Fruit fly (Drosophila melanogaster) whole organism, embryonic: Measurements from ENCODE around the gene twe.

ENCODE experiments used
- Adf1 ChIP-seq: fragments of 200-800 bp; sonication (Bioruptor generic); IDR thresholded peaks from 2 replicates; pipeline ENCODE4 v1.3.6; 2022; ENCODE audit warnings: missing biosample characterization, missing genetic modification characterization
- CG10267 ChIP-seq: fragments of 200-800 bp; sonication (Bioruptor generic); optimal IDR thresholded peaks from 2 replicates; lab custom pipeline; 2018; ENCODE audit warnings: missing biosample characterization, mild to moderate bottlenecking, missing genetic modification characterization, moderate library complexity
- CG13296 ChIP-seq: fragments of 200-800 bp; sonication (Bioruptor generic); optimal IDR thresholded peaks from 3 replicates; lab custom pipeline; 2018; ENCODE audit warnings: missing biosample characterization, mild to moderate bottlenecking, missing genetic modification characterization
- CG13424 ChIP-seq: fragments of 200-800 bp; sonication (Bioruptor generic); optimal IDR thresholded peaks from 2 replicates; lab custom pipeline; 2019; ENCODE audit warnings: missing biosample characterization, mild to moderate bottlenecking, missing genetic modification characterization, moderate library complexity
- CG14710 ChIP-seq: fragments of 200-800 bp; sonication (Bioruptor generic); optimal IDR thresholded peaks from 3 replicates; lab custom pipeline; 2019; ENCODE audit warnings: missing biosample characterization, mild to moderate bottlenecking, missing genetic modification characterization, moderate library complexity
- CG15514 ChIP-seq: fragments of 200-800 bp; sonication (Bioruptor generic); optimal IDR thresholded peaks from 3 replicates; lab custom pipeline; 2017; ENCODE audit warnings: missing biosample characterization, missing genetic modification characterization, mild to moderate bottlenecking, moderate library complexity, missing genetic modification reagents
- CG15696 ChIP-seq: fragments of 200-800 bp; sonication (Bioruptor generic); optimal IDR thresholded peaks from 2 replicates; lab custom pipeline; 2019; ENCODE audit warnings: missing biosample characterization, mild to moderate bottlenecking, missing genetic modification characterization, moderate library complexity
- CG1602 ChIP-seq: fragments of 200-800 bp; sonication (Bioruptor generic); optimal IDR thresholded peaks from 3 replicates; lab custom pipeline; 2016; ENCODE audit warnings: missing biosample characterization, missing genetic modification characterization
- CG16813 ChIP-seq: fragments of 200-800 bp; sonication (Bioruptor generic); IDR thresholded peaks from 3 replicates; pipeline ENCODE4 v1.3.6; 2022; ENCODE audit warnings: missing biosample characterization, missing genetic modification characterization; ENCODE audit not compliant: partially characterized antibody
- CG17829 ChIP-seq: fragments of 200-800 bp; optimal IDR thresholded peaks from 2 replicates; lab custom pipeline; 2019; ENCODE audit warnings: missing biosample characterization, mild to moderate bottlenecking, missing genetic modification characterization, moderate library complexity
- CG18262 ChIP-seq: fragments of 200-800 bp; optimal IDR thresholded peaks from 3 replicates; lab custom pipeline; 2019; ENCODE audit warnings: missing biosample characterization, mild to moderate bottlenecking, missing genetic modification characterization, moderate library complexity
- CG18764 ChIP-seq: fragments of 200-800 bp; sonication (Bioruptor generic); optimal IDR thresholded peaks from 3 replicates; lab custom pipeline; 2016; ENCODE audit warnings: missing biosample characterization, missing genetic modification characterization
- CG30403 ChIP-seq: fragments of 200-800 bp; sonication (Bioruptor generic); optimal IDR thresholded peaks from 3 replicates; lab custom pipeline; 2016; ENCODE audit warnings: missing biosample characterization, missing genetic modification characterization
- CG31224 ChIP-seq: fragments of 200-800 bp; sonication (Bioruptor generic); IDR thresholded peaks from 2 replicates; pipeline ENCODE4 v1.3.6; 2022; ENCODE audit warnings: missing biosample characterization, missing genetic modification characterization
- CG4424 ChIP-seq: fragments of 200-800 bp; sonication (Bioruptor generic); optimal IDR thresholded peaks from 3 replicates; lab custom pipeline; 2016; ENCODE audit warnings: missing biosample characterization, missing genetic modification characterization
- CG4617 ChIP-seq: fragments of 200-800 bp; sonication (Bioruptor generic); optimal IDR thresholded peaks from 3 replicates; lab custom pipeline; 2016; ENCODE audit warnings: missing biosample characterization, missing genetic modification characterization, borderline replicate concordance
- CG4820 ChIP-seq: fragments of 200-800 bp; sonication (Bioruptor generic); optimal IDR thresholded peaks from 3 replicates; lab custom pipeline; 2016; ENCODE audit warnings: missing biosample characterization, missing genetic modification characterization
- CG5245 ChIP-seq: fragments of 200-800 bp; sonication (Bioruptor generic); optimal IDR thresholded peaks from 3 replicates; lab custom pipeline; 2016; ENCODE audit warnings: missing biosample characterization, missing genetic modification characterization
- CG8924 ChIP-seq: fragments of 200-800 bp; optimal IDR thresholded peaks from 3 replicates; lab custom pipeline; 2019; ENCODE audit warnings: missing biosample characterization, mild to moderate bottlenecking, missing genetic modification characterization, moderate library complexity
- Camta ChIP-seq: fragments of 200-800 bp; sonication (Bioruptor generic); optimal IDR thresholded peaks from 2 replicates; lab custom pipeline; 2016; ENCODE audit warnings: missing biosample characterization, missing genetic modification characterization
- Dip2 ChIP-seq: fragments of 200-800 bp; sonication (Bioruptor generic); IDR thresholded peaks from 2 replicates; pipeline ENCODE4 v1.3.6; 2022; ENCODE audit warnings: missing biosample characterization, missing genetic modification characterization
- E2f1 ChIP-seq: fragments of 200-800 bp; sonication (Bioruptor generic); IDR thresholded peaks from 2 replicates; pipeline ENCODE4 v1.3.6; 2022; ENCODE audit warnings: missing biosample characterization, missing genetic modification characterization
- E2f2 ChIP-seq: fragments of 200-800 bp; sonication (Bioruptor generic); IDR thresholded peaks from 2 replicates; pipeline ENCODE4 v1.3.6; 2022; ENCODE audit warnings: missing biosample characterization, missing genetic modification characterization
- Ets97D ChIP-seq: fragments of 200-800 bp; sonication (Bioruptor generic); optimal IDR thresholded peaks from 3 replicates; lab custom pipeline; 2016; ENCODE audit warnings: missing biosample characterization, missing genetic modification characterization
- HLH4C ChIP-seq: fragments of 200-800 bp; sonication (Bioruptor generic); IDR thresholded peaks from 3 replicates; pipeline ENCODE4 v1.3.6; 2022; ENCODE audit warnings: missing biosample characterization, missing genetic modification characterization; ENCODE audit not compliant: partially characterized antibody
- Jarid2 ChIP-seq: fragments of 200-800 bp; sonication (Bioruptor generic); optimal IDR thresholded peaks from 3 replicates; lab custom pipeline; 2017; ENCODE audit warnings: mild to moderate bottlenecking, missing biosample characterization, missing genetic modification reagents, missing genetic modification characterization
- Max ChIP-seq: fragments of 200-800 bp; sonication (Bioruptor generic); optimal IDR thresholded peaks from 2 replicates; lab custom pipeline; 2016; ENCODE audit warnings: missing biosample characterization, mild to moderate bottlenecking, missing genetic modification characterization
- Meics ChIP-seq: fragments of 200-800 bp; sonication (Bioruptor generic); optimal IDR thresholded peaks from 2 replicates; lab custom pipeline; 2017; ENCODE audit warnings: missing biosample characterization, mild to moderate bottlenecking, missing genetic modification characterization
- Mes4 ChIP-seq: fragments of 200-800 bp; sonication (Bioruptor generic); optimal IDR thresholded peaks from 2 replicates; lab custom pipeline; 2016; ENCODE audit warnings: missing biosample characterization, missing genetic modification characterization
- Nf-YC ChIP-seq: fragments of 200-800 bp; optimal IDR thresholded peaks from 3 replicates; lab custom pipeline; 2019; ENCODE audit warnings: missing biosample characterization, mild to moderate bottlenecking, missing genetic modification characterization, moderate library complexity
- Six4 ChIP-seq: fragments of 200-800 bp; sonication (Bioruptor generic); optimal IDR thresholded peaks from 2 replicates; lab custom pipeline; 2016; ENCODE audit warnings: missing biosample characterization, missing genetic modification characterization
- Sry-δ ChIP-seq: fragments of 200-800 bp; sonication (Bioruptor generic); optimal IDR thresholded peaks from 2 replicates; lab custom pipeline; 2016; ENCODE audit warnings: missing biosample characterization, missing genetic modification characterization
- Vsx1 ChIP-seq: fragments of 200-800 bp; sonication (Bioruptor generic); optimal IDR thresholded peaks from 2 replicates; lab custom pipeline; 2017; ENCODE audit warnings: missing biosample characterization, mild to moderate bottlenecking, missing genetic modification characterization, missing genetic modification reagents
- amos ChIP-seq: fragments of 200-800 bp; sonication (Bioruptor generic); IDR thresholded peaks from 2 replicates; pipeline ENCODE4 v1.3.6; 2022; ENCODE audit warnings: missing biosample characterization, missing genetic modification characterization; ENCODE audit not compliant: partially characterized antibody
- az2 ChIP-seq: fragments of 200-800 bp; sonication (Bioruptor generic); optimal IDR thresholded peaks from 3 replicates; lab custom pipeline; 2016; ENCODE audit warnings: missing biosample characterization, missing genetic modification characterization
- chinmo ChIP-seq: fragments of 200-800 bp; sonication (Bioruptor generic); IDR thresholded peaks from 4 replicates; pipeline ENCODE4 v1.3.6; 2022; ENCODE audit warnings: missing biosample characterization, missing genetic modification characterization; ENCODE audit not compliant: partially characterized antibody
- dan ChIP-seq: fragments of 200-800 bp; sonication (Bioruptor generic); IDR thresholded peaks from 2 replicates; pipeline ENCODE4 v1.3.6; 2022; ENCODE audit warnings: missing biosample characterization, missing genetic modification characterization
- fru ChIP-seq: fragments of >200 bp; optimal IDR thresholded peaks from 2 replicates; lab custom pipeline; 2017
- gem ChIP-seq: fragments of 200-800 bp; sonication (Bioruptor generic); optimal IDR thresholded peaks from 2 replicates; lab custom pipeline; 2019; ENCODE audit warnings: missing biosample characterization, mild to moderate bottlenecking, missing genetic modification characterization, moderate library complexity
- gsb ChIP-seq: fragments of 200-800 bp; sonication (Bioruptor generic); IDR thresholded peaks from 2 replicates; pipeline ENCODE4 v1.3.6; 2022; ENCODE audit warnings: missing biosample characterization, missing genetic modification characterization
- hkb ChIP-seq, 2 experiments: fragments of 200-800 bp in 1 of 2; fragments of >200 bp in 1 of 2; sonication (Bioruptor generic) in 1 of 2; IDR thresholded peaks in 1 of 2; optimal IDR thresholded peaks in 1 of 2; 2 replicates each; pipeline versions ENCODE4 v1.3.6 to Lab custom; 2017 to 2022; ENCODE audit warnings: missing biosample characterization in 1 of 2, missing genetic modification characterization in 1 of 2
- ken ChIP-seq: fragments of 200-800 bp; sonication (Bioruptor generic); IDR thresholded peaks from 3 replicates; pipeline ENCODE4 v1.3.6; 2022; ENCODE audit warnings: missing biosample characterization, missing genetic modification characterization
- mirr ChIP-seq: fragments of 200-800 bp; sonication (Bioruptor generic); optimal IDR thresholded peaks from 3 replicates; lab custom pipeline; 2018; ENCODE audit warnings: missing biosample characterization, mild to moderate bottlenecking, missing genetic modification characterization
- nmo ChIP-seq: fragments of 200-800 bp; sonication (Bioruptor generic); optimal IDR thresholded peaks from 2 replicates; lab custom pipeline; 2018; ENCODE audit warnings: missing biosample characterization, mild to moderate bottlenecking, missing genetic modification characterization, moderate library complexity
- nom ChIP-seq: fragments of 200-800 bp; sonication (Bioruptor generic); optimal IDR thresholded peaks from 2 replicates; lab custom pipeline; 2017; ENCODE audit warnings: missing biosample characterization, missing genetic modification characterization, mild to moderate bottlenecking, moderate library complexity, missing genetic modification reagents
- phol ChIP-seq: fragments of 200-800 bp; sonication (Bioruptor generic); optimal IDR thresholded peaks from 3 replicates; lab custom pipeline; 2018; ENCODE audit warnings: missing biosample characterization, mild to moderate bottlenecking, missing genetic modification characterization, moderate library complexity
- row ChIP-seq: fragments of 200-800 bp; sonication (Bioruptor generic); IDR thresholded peaks from 3 replicates; pipeline ENCODE4 v1.3.6; 2022; ENCODE audit warnings: missing biosample characterization, missing genetic modification characterization
- sug ChIP-seq: fragments of 200-800 bp; optimal IDR thresholded peaks from 2 replicates; lab custom pipeline; 2019; ENCODE audit warnings: missing biosample characterization, mild to moderate bottlenecking, missing genetic modification characterization, moderate library complexity
- unc-4 ChIP-seq: fragments of 200-800 bp; sonication (Bioruptor generic); IDR thresholded peaks from 2 replicates; pipeline ENCODE4 v1.3.6; 2022; ENCODE audit warnings: missing biosample characterization, missing genetic modification characterization; ENCODE audit not compliant: partially characterized antibody
- vnd ChIP-seq: fragments of 200-800 bp; sonication (Bioruptor generic); IDR thresholded peaks from 3 replicates; pipeline ENCODE4 v1.3.6; 2022; ENCODE audit warnings: missing biosample characterization, missing genetic modification characterization; ENCODE audit not compliant: partially characterized antibody

Gene twe

dm6 chr2L:16310648-16311047 is 49.0 kb upstream of the twe start, which contains the start of the genes cni and fzy (continued):
- TF ChIP-seq CG16813 (GFP tag; lab: Robert Waterston, UW) = peak; percentile 43; the same call in 1 of the 3 replicates
- peak; percentile 12 for TF ChIP-seq az2 (GFP tag; lab: Kevin White, UChicago)
- no peak for TF ChIP-seq Dip2 (GFP tag; lab: Robert Waterston, UW)
- peak; percentile 73 for TF ChIP-seq Ets97D (GFP tag; lab: Kevin White, UChicago)
- TF ChIP-seq HLH4C (GFP tag; lab: Robert Waterston, UW) = no peak
- TF ChIP-seq CG13296 (GFP tag; lab: Kevin White, UChicago) = no peak
- TF ChIP-seq CG31224 (GFP tag; lab: Robert Waterston, UW) = no peak
- peak; percentile 37; the same call in 1 of the 2 replicates for TF ChIP-seq unc-4 (GFP tag; lab: Robert Waterston, UW)
- TF ChIP-seq CG10267 (tag; lab: Kevin White, UChicago) = peak; percentile 72
- peak; percentile 94 for TF ChIP-seq phol
- peak; percentile 32 for TF ChIP-seq sug (tag; lab: Kevin White, UChicago)
- TF ChIP-seq nom = no peak
- TF ChIP-seq vnd (GFP tag; lab: Robert Waterston, UW) = no peak
- TF ChIP-seq chinmo (GFP tag; lab: Robert Waterston, UW) = no peak
- TF ChIP-seq CG1602 (GFP tag; lab: Kevin White, UChicago) = no peak
- no peak for TF ChIP-seq CG18764
- peak; percentile 27 for TF ChIP-seq CG18262 (tag; lab: Kevin White, UChicago)
- TF ChIP-seq Mes4 (GFP tag; lab: Kevin White, UChicago) = no peak
- TF ChIP-seq dan (GFP tag; lab: Robert Waterston, UW) = no peak
- TF ChIP-seq mirr = no peak
- TF ChIP-seq E2f2 (GFP tag; lab: Robert Waterston, UW) = peak; percentile 93
- TF ChIP-seq fru = no peak
- peak; percentile 54 for TF ChIP-seq CG17829 (tag; lab: Kevin White, UChicago)
- peak; percentile 8 for TF ChIP-seq Six4 (GFP tag; lab: Kevin White, UChicago)
- TF ChIP-seq CG13424 (tag; lab: Kevin White, UChicago) = peak; percentile 8
- TF ChIP-seq Jarid2 (GFP tag; lab: Kevin White, UChicago) = no peak
- TF ChIP-seq hkb (optimal IDR thresholded peaks at IDR 0.05; lab: Kevin White, UChicago) = peak; percentile 68
- no peak for TF ChIP-seq hkb (GFP tag; IDR thresholded peaks at IDR 0.05; lab: Robert Waterston, UW)
- no peak for TF ChIP-seq Adf1 (GFP tag; lab: Robert Waterston, UW)
- TF ChIP-seq CG15696 (tag; lab: Kevin White, UChicago) = no peak
- peak; percentile 53 for TF ChIP-seq Sry-δ (GFP tag; lab: Kevin White, UChicago)
- TF ChIP-seq Meics (GFP tag; lab: Kevin White, UChicago) = no peak
- TF ChIP-seq gem (tag; lab: Kevin White, UChicago) = peak; percentile 50
- TF ChIP-seq gsb (GFP tag; lab: Robert Waterston, UW) = no peak
- peak; percentile 66 for TF ChIP-seq Max (GFP tag; lab: Kevin White, UChicago)
- TF ChIP-seq CG15514 (GFP tag; lab: Kevin White, UChicago) = peak; percentile 64
- TF ChIP-seq CG4820 (GFP tag; lab: Kevin White, UChicago) = no peak
- TF ChIP-seq Nf-YC (tag; lab: Kevin White, UChicago) = peak; percentile 37
- TF ChIP-seq ken = no peak
- TF ChIP-seq amos (GFP tag; lab: Robert Waterston, UW) = 0 out of 2 replicates have a peak, but pooled peaks have one; percentile 6
- peak; percentile 22 for TF ChIP-seq Camta
- TF ChIP-seq Vsx1 (GFP tag; lab: Kevin White, UChicago) = peak; percentile 80
- TF ChIP-seq CG30403 (GFP tag; lab: Kevin White, UChicago) = peak; percentile 21
- peak; percentile 70 for TF ChIP-seq CG4617 (GFP tag; lab: Kevin White, UChicago)
- TF ChIP-seq row = peak; percentile 36; the same call in 1 of the 3 replicates
- peak; percentile 85 for TF ChIP-seq CG14710 (tag; lab: Kevin White, UChicago)
- no peak for TF ChIP-seq E2f1
- TF ChIP-seq nmo (GFP tag; lab: Kevin White, UChicago) = peak; percentile 73
- TF ChIP-seq CG4424 = peak; percentile 42
- peak; percentile 35 for TF ChIP-seq CG8924 (tag; lab: Kevin White, UChicago)
- peak; percentile 15 for TF ChIP-seq CG5245
